Fruit fly (Drosophila melanogaster) whole organism, embryonic: ENCODE measurements around the gene CG32195.
A peak's percentile ranks its signal among the peaks of the same experiment; 100 is the strongest.

ENCODE experiments used
- Abd-B ChIP-seq: fragments of 200-800 bp; sonication (Bioruptor generic); optimal IDR thresholded peaks from 2 replicates; lab custom pipeline; 2018; ENCODE audit warnings: missing biosample characterization, mild to moderate bottlenecking, missing genetic modification characterization, moderate library complexity
- Awh ChIP-seq: fragments of 200-800 bp; sonication (Bioruptor generic); IDR thresholded peaks from 2 replicates; pipeline ENCODE4, ENCODE4 v1.3.6; 2022; ENCODE audit warnings: missing biosample characterization, missing genetic modification characterization
- CG10321 ChIP-seq: fragments of 200-800 bp; sonication (Bioruptor generic); IDR thresholded peaks from 2 replicates; pipeline ENCODE4 v1.3.6; 2022; ENCODE audit warnings: missing biosample characterization, missing genetic modification characterization
- CG11456 ChIP-seq: fragments of 200-800 bp; sonication (Bioruptor generic); IDR thresholded peaks from 3 replicates; pipeline ENCODE4 v1.3.6; 2022; ENCODE audit warnings: missing biosample characterization, missing genetic modification characterization
- CG12942 ChIP-seq: fragments of 200-800 bp; sonication (Bioruptor generic); optimal IDR thresholded peaks from 3 replicates; lab custom pipeline; 2016; ENCODE audit warnings: missing biosample characterization, missing genetic modification characterization
- CG13287 ChIP-seq: fragments of 200-800 bp; sonication (Bioruptor generic); IDR thresholded peaks from 2 replicates; pipeline ENCODE4 v1.3.6; 2022; ENCODE audit warnings: missing biosample characterization, missing genetic modification characterization; ENCODE audit not compliant: partially characterized antibody
- CG14710 ChIP-seq: fragments of 200-800 bp; sonication (Bioruptor generic); optimal IDR thresholded peaks from 3 replicates; lab custom pipeline; 2019; ENCODE audit warnings: missing biosample characterization, mild to moderate bottlenecking, missing genetic modification characterization, moderate library complexity
- CG14860 ChIP-seq: fragments of 200-800 bp; sonication (Bioruptor generic); IDR thresholded peaks from 3 replicates; pipeline ENCODE4 v1.3.6; 2022; ENCODE audit warnings: missing biosample characterization, missing genetic modification characterization; ENCODE audit not compliant: partially characterized antibody
- CG15073 ChIP-seq: fragments of 200-800 bp; sonication (Bioruptor generic); optimal IDR thresholded peaks from 2 replicates; lab custom pipeline; 2016; ENCODE audit warnings: missing biosample characterization, missing genetic modification characterization
- CG16813 ChIP-seq: fragments of 200-800 bp; sonication (Bioruptor generic); IDR thresholded peaks from 3 replicates; pipeline ENCODE4 v1.3.6; 2022; ENCODE audit warnings: missing biosample characterization, missing genetic modification characterization; ENCODE audit not compliant: partially characterized antibody
- CG17359 ChIP-seq: fragments of 200-800 bp; sonication (Bioruptor generic); optimal IDR thresholded peaks from 3 replicates; lab custom pipeline; 2018; ENCODE audit warnings: missing biosample characterization, mild to moderate bottlenecking, missing genetic modification characterization, moderate library complexity
- CG17912 ChIP-seq: fragments of 200-800 bp; sonication (Bioruptor generic); optimal IDR thresholded peaks from 2 replicates; lab custom pipeline; 2018; ENCODE audit warnings: missing biosample characterization, mild to moderate bottlenecking, missing genetic modification characterization
- CG18262 ChIP-seq: fragments of 200-800 bp; optimal IDR thresholded peaks from 3 replicates; lab custom pipeline; 2019; ENCODE audit warnings: missing biosample characterization, mild to moderate bottlenecking, missing genetic modification characterization, moderate library complexity
- CG2712 ChIP-seq: fragments of 200-800 bp; optimal IDR thresholded peaks from 3 replicates; lab custom pipeline; 2019; ENCODE audit warnings: missing biosample characterization, mild to moderate bottlenecking, missing genetic modification characterization, moderate library complexity
- CG3407 ChIP-seq: fragments of 200-800 bp; sonication (Bioruptor generic); optimal IDR thresholded peaks from 2 replicates; lab custom pipeline; 2018; ENCODE audit warnings: missing biosample characterization, mild to moderate bottlenecking, missing genetic modification characterization
- CG34422 ChIP-seq: fragments of 200-800 bp; sonication (Bioruptor generic); IDR thresholded peaks from 3 replicates; pipeline ENCODE4 v1.3.6; 2022; ENCODE audit warnings: missing biosample characterization, missing genetic modification characterization
- CG3847 ChIP-seq: fragments of 200-800 bp; sonication (Bioruptor generic); IDR thresholded peaks from 2 replicates; pipeline ENCODE4 v1.3.6; 2022; ENCODE audit warnings: missing biosample characterization, missing genetic modification characterization
- CG4360 ChIP-seq: fragments of 200-800 bp; sonication (Bioruptor generic); IDR thresholded peaks from 2 replicates; pipeline ENCODE4 v1.3.6; 2022; ENCODE audit warnings: missing biosample characterization, missing genetic modification characterization
- CG4730 ChIP-seq: fragments of 200-800 bp; sonication (Bioruptor generic); IDR thresholded peaks from 2 replicates; pipeline ENCODE4 v1.3.6; 2022; ENCODE audit warnings: missing biosample characterization, missing genetic modification characterization
- CG6683 ChIP-seq: fragments of 200-800 bp; sonication (Bioruptor generic); optimal IDR thresholded peaks from 2 replicates; lab custom pipeline; 2017; ENCODE audit warnings: missing biosample characterization, mild to moderate bottlenecking, missing genetic modification characterization, missing genetic modification reagents
- CG7271 ChIP-seq: fragments of 200-800 bp; sonication (Bioruptor generic); optimal IDR thresholded peaks from 2 replicates; lab custom pipeline; 2018; ENCODE audit warnings: missing biosample characterization, mild to moderate bottlenecking, missing genetic modification characterization, moderate library complexity
- CG7745 ChIP-seq: fragments of 200-800 bp; sonication (Bioruptor generic); optimal IDR thresholded peaks from 2 replicates; lab custom pipeline; 2018; ENCODE audit warnings: missing biosample characterization, mild to moderate bottlenecking, missing genetic modification characterization, moderate library complexity
- CG7987 ChIP-seq: fragments of 200-800 bp; sonication (Bioruptor generic); optimal IDR thresholded peaks from 2 replicates; lab custom pipeline; 2018; ENCODE audit warnings: missing biosample characterization, mild to moderate bottlenecking, missing genetic modification characterization, moderate library complexity
- CG8359 ChIP-seq: fragments of 200-800 bp; sonication (Bioruptor generic); optimal IDR thresholded peaks from 2 replicates; lab custom pipeline; 2017; ENCODE audit warnings: missing biosample characterization, mild to moderate bottlenecking, missing genetic modification characterization, borderline replicate concordance
- CG9932 ChIP-seq: fragments of 200-800 bp; sonication (Bioruptor generic); IDR thresholded peaks from 2 replicates; pipeline ENCODE4 v1.3.6; 2022; ENCODE audit warnings: missing biosample characterization, missing genetic modification characterization
- Camta ChIP-seq: fragments of 200-800 bp; sonication (Bioruptor generic); optimal IDR thresholded peaks from 2 replicates; lab custom pipeline; 2016; ENCODE audit warnings: missing biosample characterization, missing genetic modification characterization
- D19B ChIP-seq: fragments of 200-800 bp; sonication (Bioruptor generic); optimal IDR thresholded peaks from 2 replicates; lab custom pipeline; 2017; ENCODE audit warnings: missing biosample characterization, mild to moderate bottlenecking, missing genetic modification characterization
- Eip74EF ChIP-seq, 2 experiments: fragments of 200-800 bp in 1 of 2; fragments of >200 bp in 1 of 2; sonication (Bioruptor generic) in 1 of 2; optimal IDR thresholded peaks; 2 replicates each; lab custom pipeline; 2017 to 2019; ENCODE audit warnings: missing biosample characterization in 2 of 2, missing genetic modification characterization in 2 of 2, mild to moderate bottlenecking in 1 of 2, moderate library complexity in 1 of 2
- Ets97D ChIP-seq: fragments of 200-800 bp; sonication (Bioruptor generic); optimal IDR thresholded peaks from 3 replicates; lab custom pipeline; 2016; ENCODE audit warnings: missing biosample characterization, missing genetic modification characterization
- H15 ChIP-seq: fragments of 200-800 bp; sonication (Bioruptor generic); IDR thresholded peaks from 3 replicates; pipeline ENCODE4 v1.3.6; 2022; ENCODE audit warnings: missing biosample characterization, missing genetic modification characterization
- HmgZ ChIP-seq: fragments of 200-800 bp; sonication (Bioruptor generic); optimal IDR thresholded peaks from 2 replicates; lab custom pipeline; 2018; ENCODE audit warnings: missing biosample characterization, mild to moderate bottlenecking, missing genetic modification characterization
- Hr39 ChIP-seq: fragments of >200 bp; optimal IDR thresholded peaks from 2 replicates; lab custom pipeline; 2017
- Hr78 ChIP-seq, 2 experiments: fragments of 200-800 bp in 1 of 2; fragments of >200 bp in 1 of 2; sonication (Bioruptor generic) in 1 of 2; optimal IDR thresholded peaks; 2 replicates each; lab custom pipeline; 2017 to 2019; ENCODE audit warnings: missing biosample characterization in 2 of 2, missing genetic modification characterization in 2 of 2, mild to moderate bottlenecking in 1 of 2, moderate library complexity in 1 of 2
- Mes4 ChIP-seq: fragments of 200-800 bp; sonication (Bioruptor generic); optimal IDR thresholded peaks from 2 replicates; lab custom pipeline; 2016; ENCODE audit warnings: missing biosample characterization, missing genetic modification characterization
- Mrtf ChIP-seq: fragments of 200-800 bp; sonication (Bioruptor generic); IDR thresholded peaks from 3 replicates; pipeline ENCODE4 v1.3.6; 2022; ENCODE audit warnings: missing biosample characterization, missing genetic modification characterization
- Myb ChIP-seq: fragments of 200-800 bp; sonication (Bioruptor generic); optimal IDR thresholded peaks from 2 replicates; lab custom pipeline; 2016; ENCODE audit warnings: missing biosample characterization, missing genetic modification characterization
- Tbp ChIP-seq: fragments of >200 bp; optimal IDR thresholded peaks from 2 replicates; lab custom pipeline; 2018; ENCODE audit warnings: missing biosample characterization, missing genetic modification characterization
- Xrp1 ChIP-seq: fragments of 200-800 bp; sonication (Bioruptor generic); IDR thresholded peaks from 2 replicates; pipeline ENCODE4 v1.3.6; 2022; ENCODE audit warnings: missing biosample characterization, missing genetic modification characterization
- ab ChIP-seq: fragments of 200-800 bp; sonication (Bioruptor generic); optimal IDR thresholded peaks from 2 replicates; lab custom pipeline; 2016; ENCODE audit warnings: missing biosample characterization, missing genetic modification characterization
- gsb-n ChIP-seq: fragments of 200-800 bp; sonication (Bioruptor generic); optimal IDR thresholded peaks from 3 replicates; lab custom pipeline; 2018; ENCODE audit warnings: missing biosample characterization, mild to moderate bottlenecking, missing genetic modification characterization
- ken ChIP-seq: fragments of 200-800 bp; sonication (Bioruptor generic); IDR thresholded peaks from 3 replicates; pipeline ENCODE4 v1.3.6; 2022; ENCODE audit warnings: missing biosample characterization, missing genetic modification characterization
- mirr ChIP-seq: fragments of 200-800 bp; sonication (Bioruptor generic); optimal IDR thresholded peaks from 3 replicates; lab custom pipeline; 2018; ENCODE audit warnings: missing biosample characterization, mild to moderate bottlenecking, missing genetic modification characterization
- nmo ChIP-seq: fragments of 200-800 bp; sonication (Bioruptor generic); optimal IDR thresholded peaks from 2 replicates; lab custom pipeline; 2018; ENCODE audit warnings: missing biosample characterization, mild to moderate bottlenecking, missing genetic modification characterization, moderate library complexity
- org-1 ChIP-seq: fragments of 200-800 bp; sonication (Bioruptor generic); optimal IDR thresholded peaks from 2 replicates; lab custom pipeline; 2017; ENCODE audit warnings: missing biosample characterization, missing genetic modification characterization
- pb ChIP-seq: fragments of 200-800 bp; sonication (Bioruptor generic); optimal IDR thresholded peaks from 3 replicates; lab custom pipeline; 2016; ENCODE audit warnings: missing biosample characterization, missing genetic modification characterization
- pho ChIP-seq: fragments of 200-800 bp; sonication (Bioruptor generic); optimal IDR thresholded peaks from 2 replicates; lab custom pipeline; 2016; ENCODE audit warnings: missing biosample characterization, missing genetic modification characterization
- pita ChIP-seq: fragments of 200-800 bp; sonication (Bioruptor generic); optimal IDR thresholded peaks from 2 replicates; lab custom pipeline; 2017; ENCODE audit warnings: missing biosample characterization, mild to moderate bottlenecking, missing genetic modification characterization
- pzg ChIP-seq: fragments of 200-800 bp; sonication (Bioruptor generic); optimal IDR thresholded peaks from 3 replicates; lab custom pipeline; 2018; ENCODE audit warnings: missing biosample characterization, mild to moderate bottlenecking, missing genetic modification characterization, moderate library complexity
- salm ChIP-seq: fragments of 200-800 bp; sonication (Bioruptor generic); optimal IDR thresholded peaks from 2 replicates; lab custom pipeline; 2018; ENCODE audit warnings: missing biosample characterization, mild to moderate bottlenecking, missing genetic modification characterization
- schlank ChIP-seq: fragments of 200-800 bp; sonication (Bioruptor generic); optimal IDR thresholded peaks from 2 replicates; lab custom pipeline; 2018; ENCODE audit warnings: missing biosample characterization, mild to moderate bottlenecking, missing genetic modification characterization
- slbo ChIP-seq: fragments of 200-800 bp; sonication (Bioruptor generic); IDR thresholded peaks from 2 replicates; pipeline ENCODE4 v1.3.6; 2022; ENCODE audit warnings: missing biosample characterization, missing genetic modification characterization
- tin ChIP-seq: fragments of 200-800 bp; sonication (Bioruptor generic); optimal IDR thresholded peaks from 3 replicates; lab custom pipeline; 2016; ENCODE audit warnings: missing biosample characterization, missing genetic modification characterization

CG32195 gene

dm6 chr3L:18109459-18109863 lies 3.3 kb upstream of the CG32195 start, which contains the start of the genes Polr3D and mus304 (continued):
- TF ChIP-seq CG8359 (GFP tag; lab: Kevin White, UChicago): no peak
- peak; percentile 62 for TF ChIP-seq Ets97D
- TF ChIP-seq pita (GFP tag; lab: Kevin White, UChicago): no peak
- no peak for TF ChIP-seq CG7987 (GFP tag; lab: Kevin White, UChicago)
- peak; percentile 64 for TF ChIP-seq pzg (GFP tag; lab: Kevin White, UChicago)
- no peak for TF ChIP-seq CG6683 (GFP tag; lab: Kevin White, UChicago)
- TF ChIP-seq CG16813 (GFP tag; lab: Robert Waterston, UW): peak; percentile 57; the same call in 1 of the 3 replicates
- TF ChIP-seq org-1 (GFP tag; lab: Kevin White, UChicago): no peak
- no peak for TF ChIP-seq salm
- no peak for TF ChIP-seq CG2712 (tag; lab: Kevin White, UChicago)
- no peak for TF ChIP-seq Eip74EF (GFP tag; optimal IDR thresholded peaks at IDR 0.05; lab: Kevin White, UChicago)
- TF ChIP-seq H15 (GFP tag; lab: Robert Waterston, UW): no peak
- no peak for TF ChIP-seq CG11456 (GFP tag; lab: Robert Waterston, UW)
- TF ChIP-seq Camta (GFP tag; lab: Kevin White, UChicago): no peak
- TF ChIP-seq CG18262 (tag; lab: Kevin White, UChicago): no peak
- TF ChIP-seq CG4730: no peak
- no peak for TF ChIP-seq CG17359 (tag; lab: Kevin White, UChicago)
- TF ChIP-seq gsb-n (tag; lab: Kevin White, UChicago): no peak
- TF ChIP-seq pho (GFP tag; lab: Kevin White, UChicago): no peak
- TF ChIP-seq Tbp (GFP tag; lab: Kevin White, UChicago): no peak
- no peak for TF ChIP-seq CG9932 (GFP tag; lab: Robert Waterston, UW)
- TF ChIP-seq CG14710 (tag; lab: Kevin White, UChicago): peak; percentile 59
- TF ChIP-seq Xrp1 (GFP tag; lab: Robert Waterston, UW): no peak
- no peak for TF ChIP-seq schlank (tag; lab: Kevin White, UChicago)
- TF ChIP-seq nmo (GFP tag; lab: Kevin White, UChicago): peak; percentile 70
- no peak for TF ChIP-seq CG7745 (tag; lab: Kevin White, UChicago)
- TF ChIP-seq slbo (GFP tag; lab: Robert Waterston, UW): no peak
- TF ChIP-seq tin (GFP tag; lab: Kevin White, UChicago): peak; percentile 18
- TF ChIP-seq CG3847 (GFP tag; lab: Robert Waterston, UW): peak; percentile 55; the same call in 1 of the 2 replicates
- TF ChIP-seq mirr: no peak
- peak; percentile 44 for TF ChIP-seq HmgZ
- no peak for TF ChIP-seq Awh
- TF ChIP-seq Hr78 (GFP tag; optimal IDR thresholded peaks at IDR 0.05; lab: Kevin White, UChicago): no peak
- TF ChIP-seq pb (GFP tag; lab: Kevin White, UChicago): no peak
- no peak for TF ChIP-seq CG12942
- no peak for TF ChIP-seq CG34422 (GFP tag; lab: Robert Waterston, UW)
- TF ChIP-seq CG4360 (GFP tag; lab: Robert Waterston, UW): no peak
- peak; percentile 74 for TF ChIP-seq CG13287
- no peak for TF ChIP-seq CG3407 (GFP tag; lab: Kevin White, UChicago)
- no peak for TF ChIP-seq D19B (GFP tag; lab: Kevin White, UChicago)
- TF ChIP-seq CG7271 (tag; lab: Kevin White, UChicago): no peak
- no peak for TF ChIP-seq Mes4 (GFP tag; lab: Kevin White, UChicago)
- peak; percentile 80 for TF ChIP-seq Myb (GFP tag; lab: Kevin White, UChicago)
- no peak for TF ChIP-seq Hr39 (lab: Kevin White, UChicago)
- no peak for TF ChIP-seq Abd-B
- no peak for TF ChIP-seq CG10321 (GFP tag; lab: Robert Waterston, UW)
- TF ChIP-seq CG14860 (GFP tag; lab: Robert Waterston, UW): no peak
- no peak for TF ChIP-seq CG17912 (GFP tag; lab: Kevin White, UChicago)
- no peak for TF ChIP-seq CG15073 (GFP tag; lab: Kevin White, UChicago)
- TF ChIP-seq ab: no peak
- no peak for TF ChIP-seq ken (GFP tag; lab: Robert Waterston, UW)
- no peak for TF ChIP-seq Mrtf (GFP tag; lab: Robert Waterston, UW)
